Worm (Caenorhabditis elegans) whole organism, late embryonic: ENCODE measurements around the gene Y66C5A.2.

ENCODE experiments used
- C08G9.2 ChIP-seq: sonication (generic microtip); optimal IDR thresholded peaks from 2 replicates; lab custom pipeline; 2016; ENCODE audit warnings: mild to moderate bottlenecking, missing genetic modification characterization, moderate library complexity, missing compliant biosample characterization
- K02D7.2 ChIP-seq: sonication (generic microtip); optimal IDR thresholded peaks from 2 replicates; lab custom pipeline; 2017; ENCODE audit warnings: mild to moderate bottlenecking, missing genetic modification characterization, missing compliant biosample characterization
- K09A11.1 ChIP-seq: sonication (generic microtip); optimal IDR thresholded peaks from 2 replicates; lab custom pipeline; 2017; ENCODE audit warnings: antibody characterized with exemption, mild to moderate bottlenecking, missing genetic modification characterization, missing compliant biosample characterization; ENCODE audit not compliant: insufficient read depth
- T23F11.4 ChIP-seq: fragments of 200-800 bp; sonication (Bioruptor generic); optimal IDR thresholded peaks from 2 replicates; lab custom pipeline; 2018; ENCODE audit warnings: mild to moderate bottlenecking, missing genetic modification characterization, missing compliant biosample characterization
- Y22D7AL.16 ChIP-seq: sonication (generic microtip); optimal IDR thresholded peaks from 2 replicates; lab custom pipeline; 2016; ENCODE audit warnings: missing genetic modification characterization, missing compliant biosample characterization
- ama-1 ChIP-seq: fragments of 150-350 bp; optimal IDR thresholded peaks from 2 replicates; lab custom pipeline; 2014
- ceh-18 ChIP-seq: sonication (generic microtip); optimal IDR thresholded peaks from 2 replicates; lab custom pipeline; 2016; ENCODE audit warnings: missing genetic modification characterization, missing compliant biosample characterization
- ceh-19 ChIP-seq: fragments of 200-800 bp; sonication (Bioruptor generic); optimal IDR thresholded peaks from 2 replicates; lab custom pipeline; 2018; ENCODE audit warnings: mild to moderate bottlenecking, missing genetic modification characterization, missing compliant biosample characterization
- ceh-2 ChIP-seq: sonication (generic microtip); optimal IDR thresholded peaks from 2 replicates; lab custom pipeline; 2016; ENCODE audit warnings: missing genotype, missing genetic modification characterization, missing compliant biosample characterization
- ceh-22 ChIP-seq: sonication (generic microtip); optimal IDR thresholded peaks from 2 replicates; lab custom pipeline; 2017; ENCODE audit warnings: missing biosample characterization, missing genetic modification characterization
- ceh-24 ChIP-seq: sonication (generic microtip); optimal IDR thresholded peaks from 2 replicates; lab custom pipeline; 2016; ENCODE audit warnings: mild to moderate bottlenecking, missing genetic modification characterization, missing compliant biosample characterization
- ceh-31 ChIP-seq: sonication (generic microtip); optimal IDR thresholded peaks from 2 replicates; lab custom pipeline; 2016; ENCODE audit warnings: missing genetic modification characterization, missing compliant biosample characterization
- ceh-45 ChIP-seq: fragments of 200-800 bp; sonication (Bioruptor generic); IDR thresholded peaks from 2 replicates; pipeline ENCODE4 v1.3.6; 2022; ENCODE audit warnings: missing genetic modification reagents, missing genetic modification characterization, missing compliant biosample characterization
- ceh-48 ChIP-seq: sonication (generic microtip); optimal IDR thresholded peaks from 2 replicates; lab custom pipeline; 2016; ENCODE audit warnings: missing genetic modification characterization, inconsistent platforms, missing compliant biosample characterization
- ceh-6 ChIP-seq: fragments of 200-800 bp; sonication (Bioruptor generic); optimal IDR thresholded peaks from 2 replicates; lab custom pipeline; 2018; ENCODE audit warnings: mild to moderate bottlenecking, missing genetic modification characterization, missing compliant biosample characterization
- che-1 ChIP-seq: sonication (generic microtip); optimal IDR thresholded peaks from 2 replicates; lab custom pipeline; 2016; ENCODE audit warnings: mild to moderate bottlenecking, missing genetic modification characterization, missing compliant biosample characterization
- dmd-4 ChIP-seq: sonication (generic microtip); optimal IDR thresholded peaks from 2 replicates; lab custom pipeline; 2016; ENCODE audit warnings: borderline replicate concordance, missing genetic modification characterization, missing compliant biosample characterization
- dve-1 ChIP-seq: sonication (generic microtip); optimal IDR thresholded peaks from 2 replicates; lab custom pipeline; 2017; ENCODE audit warnings: antibody characterized with exemption, mild to moderate bottlenecking, missing genetic modification characterization, missing compliant biosample characterization
- elt-2 ChIP-seq: sonication (generic microtip); optimal IDR thresholded peaks from 2 replicates; lab custom pipeline; 2016; ENCODE audit warnings: missing genetic modification reagents, missing genetic modification characterization, missing compliant biosample characterization
- elt-4 ChIP-seq: sonication (generic microtip); optimal IDR thresholded peaks from 2 replicates; lab custom pipeline; 2016; ENCODE audit warnings: missing genetic modification characterization, missing compliant biosample characterization
- ets-4 ChIP-seq: sonication (generic microtip); optimal IDR thresholded peaks from 2 replicates; lab custom pipeline; 2016; ENCODE audit warnings: missing genetic modification characterization, missing compliant biosample characterization
- eyg-1 ChIP-seq: sonication (generic microtip); optimal IDR thresholded peaks from 2 replicates; lab custom pipeline; 2016; ENCODE audit warnings: missing genotype, missing genetic modification characterization, missing compliant biosample characterization
- fax-1 ChIP-seq: sonication (generic microtip); optimal IDR thresholded peaks from 2 replicates; lab custom pipeline; 2016; ENCODE audit warnings: missing genotype, missing genetic modification characterization, missing compliant biosample characterization
- fkh-10 ChIP-seq: fragments of 150-350 bp; optimal IDR thresholded peaks from 2 replicates; lab custom pipeline; 2014; ENCODE audit warnings: missing biosample characterization, missing genetic modification reagents, missing genetic modification characterization
- hlh-30 ChIP-seq: sonication (generic microtip); optimal IDR thresholded peaks from 2 replicates; lab custom pipeline; 2017; ENCODE audit warnings: antibody characterized with exemption, missing genetic modification characterization, missing compliant biosample characterization; ENCODE audit not compliant: insufficient read depth
- hlh-6 ChIP-seq: sonication (generic microtip); optimal IDR thresholded peaks from 2 replicates; lab custom pipeline; 2016; ENCODE audit warnings: missing genotype, missing genetic modification characterization, missing compliant biosample characterization
- lim-6 ChIP-seq: sonication (generic microtip); optimal IDR thresholded peaks from 2 replicates; lab custom pipeline; 2016; ENCODE audit warnings: missing genetic modification characterization, missing compliant biosample characterization
- lin-11 ChIP-seq: fragments of 200-800 bp; sonication (Bioruptor generic); optimal IDR thresholded peaks from 2 replicates; lab custom pipeline; 2018; ENCODE audit warnings: mild to moderate bottlenecking, missing genetic modification characterization, missing compliant biosample characterization
- nfya-1 ChIP-seq: sonication (generic microtip); optimal IDR thresholded peaks from 2 replicates; lab custom pipeline; 2017; ENCODE audit warnings: missing genetic modification characterization, mild to moderate bottlenecking, missing compliant biosample characterization, antibody characterized with exemption, moderate library complexity
- nhr-11 ChIP-seq: fragments of 150-350 bp; optimal IDR thresholded peaks from 2 replicates; lab custom pipeline; 2014; ENCODE audit warnings: missing biosample characterization, missing genetic modification characterization
- odd-2 ChIP-seq: sonication (generic microtip); optimal IDR thresholded peaks from 2 replicates; lab custom pipeline; 2017; ENCODE audit warnings: antibody characterized with exemption, mild to moderate bottlenecking, missing genetic modification characterization, missing compliant biosample characterization
- pag-3 ChIP-seq: sonication (generic microtip); optimal IDR thresholded peaks from 2 replicates; lab custom pipeline; 2016; ENCODE audit warnings: missing compliant biosample characterization, missing genetic modification characterization, borderline replicate concordance
- pax-1 ChIP-seq: fragments of 150-350 bp; optimal IDR thresholded peaks from 2 replicates; lab custom pipeline; 2014; ENCODE audit warnings: missing biosample characterization, missing genetic modification characterization
- pha-4 ChIP-seq: fragments of 150-350 bp; optimal IDR thresholded peaks from 2 replicates; lab custom pipeline; 2018; ENCODE audit warnings: missing biosample characterization, missing genetic modification reagents, missing genetic modification characterization
- pqm-1 ChIP-seq: sonication (generic microtip); optimal IDR thresholded peaks from 2 replicates; lab custom pipeline; 2016; ENCODE audit warnings: missing genetic modification characterization, missing compliant biosample characterization
- pros-1 ChIP-seq: fragments of 150-350 bp; optimal IDR thresholded peaks from 2 replicates; lab custom pipeline; 2014; ENCODE audit warnings: missing biosample characterization, missing genetic modification reagents, missing genetic modification characterization
- ref-2 ChIP-seq: sonication (generic microtip); optimal IDR thresholded peaks from 2 replicates; lab custom pipeline; 2016; ENCODE audit warnings: missing genetic modification characterization, missing compliant biosample characterization
- rnt-1 ChIP-seq: sonication (generic microtip); optimal IDR thresholded peaks from 2 replicates; lab custom pipeline; 2016; ENCODE audit warnings: missing genetic modification characterization, missing compliant biosample characterization
- sox-2 ChIP-seq: fragments of 200-800 bp; sonication (Bioruptor generic); IDR thresholded peaks from 2 replicates; pipeline ENCODE4 v1.3.6; 2022; ENCODE audit warnings: missing genetic modification reagents, missing genetic modification characterization, missing compliant biosample characterization
- tbx-2 ChIP-seq: sonication (generic microtip); optimal IDR thresholded peaks from 2 replicates; lab custom pipeline; 2016; ENCODE audit warnings: missing genetic modification characterization, missing compliant biosample characterization
- tbx-7 ChIP-seq: sonication (generic microtip); optimal IDR thresholded peaks from 2 replicates; lab custom pipeline; 2016; ENCODE audit warnings: missing genotype, missing genetic modification characterization, missing compliant biosample characterization
- ttx-3 ChIP-seq: sonication (generic microtip); optimal IDR thresholded peaks from 2 replicates; lab custom pipeline; 2016; ENCODE audit warnings: missing genetic modification reagents, missing genetic modification characterization, missing compliant biosample characterization
- unc-42 ChIP-seq: sonication (generic microtip); optimal IDR thresholded peaks from 2 replicates; lab custom pipeline; 2016; ENCODE audit warnings: missing genotype, missing genetic modification characterization, missing compliant biosample characterization
- unc-86 ChIP-seq: sonication (generic microtip); optimal IDR thresholded peaks from 2 replicates; lab custom pipeline; 2016; ENCODE audit warnings: missing genetic modification characterization, missing compliant biosample characterization
- zip-5 ChIP-seq: sonication (generic microtip); optimal IDR thresholded peaks from 2 replicates; lab custom pipeline; 2016; ENCODE audit warnings: missing genetic modification characterization, missing compliant biosample characterization
- ztf-16 ChIP-seq: sonication (generic microtip); optimal IDR thresholded peaks from 2 replicates; lab custom pipeline; 2017; ENCODE audit warnings: missing genetic modification characterization, missing compliant biosample characterization

The Y66C5A.2 gene

ce11 chrX:14503800-14504550 is 43.5 kb downstream of the Y66C5A.2 start, which contains the start of gene M163.1 (continued):
- TF ChIP-seq K09A11.1 (tag; lab: Kevin White, UChicago) (no peak), zip-5 (no peak), eyg-1 (tag; lab: Kevin White, UChicago) (peak; percentile 22), sox-2 (GFP tag; lab: Robert Waterston, UW) (peak; percentile 3; the same call in 1 of the 2 replicates), ceh-19 (GFP tag; lab: Kevin White, UChicago) (no peak), ceh-45 (no peak), lin-11 (tag; lab: Kevin White, UChicago) (no peak), rnt-1 (tag; lab: Kevin White, UChicago) (peak; percentile 36), tbx-2 (peak; percentile 56), hlh-6 (tag; lab: Kevin White, UChicago) (no peak), pha-4 (tag; lab: Kevin White, UChicago) (no peak), nfya-1 (peak; percentile 13), pros-1 (peak; percentile 10), ztf-16 (tag; lab: Kevin White, UChicago) (no peak), ceh-24 (tag; lab: Kevin White, UChicago) (no peak), ceh-31 (tag; lab: Kevin White, UChicago) (peak; percentile 16), ets-4 (tag; lab: Kevin White, UChicago) (no peak), hlh-30 (tag; lab: Kevin White, UChicago) (peak; percentile 1), C08G9.2 (no peak), ceh-6 (GFP tag; lab: Kevin White, UChicago) (peak; percentile 37), ceh-2 (tag; lab: Kevin White, UChicago) (peak; percentile 22), ttx-3 (tag; lab: Kevin White, UChicago) (no peak), odd-2 (no peak), ceh-48 (tag; lab: Kevin White, UChicago) (no peak), dmd-4 (tag; lab: Kevin White, UChicago) (no peak), pag-3 (no peak), dve-1 (tag; lab: Kevin White, UChicago) (no peak), unc-86 (tag; lab: Kevin White, UChicago) (no peak)

ce11 chrX:14504551-14504902 is 44.0 kb downstream of the Y66C5A.2 start:
- TF ChIP-seq ceh-2 (tag; lab: Kevin White, UChicago) (no peak), elt-2 (tag; lab: Kevin White, UChicago) (peak; percentile 68), ref-2 (tag; lab: Kevin White, UChicago) (peak; percentile 33), pqm-1 (tag; lab: Kevin White, UChicago) (no peak)

- TF ChIP-seq tbx-2 = peak; percentile 14
- TF ChIP-seq fax-1 = no peak
- TF ChIP-seq Y22D7AL.16 = no peak
- peak; percentile 14 for TF ChIP-seq pqm-1 (tag; lab: Kevin White, UChicago)
- no peak for TF ChIP-seq fkh-10
- TF ChIP-seq dmd-4 (tag; lab: Kevin White, UChicago) = no peak
- TF ChIP-seq lim-6 (tag; lab: Kevin White, UChicago) = no peak
- peak; percentile 53 for TF ChIP-seq ceh-18 (tag; lab: Kevin White, UChicago)
- no peak for TF ChIP-seq zip-5
- no peak for TF ChIP-seq pax-1 (tag; lab: Kevin White, UChicago)
- TF ChIP-seq ttx-3 (tag; lab: Kevin White, UChicago) = no peak
- TF ChIP-seq ceh-31 (tag; lab: Kevin White, UChicago) = no peak
- TF ChIP-seq ceh-48 (tag; lab: Kevin White, UChicago) = no peak
- peak; percentile 25 for TF ChIP-seq dve-1 (tag; lab: Kevin White, UChicago)
- no peak for TF ChIP-seq nfya-1
- TF ChIP-seq ama-1 (lab: Kevin White, UChicago) = no peak
- TF ChIP-seq elt-4 = no peak
- TF ChIP-seq unc-42 (tag; lab: Kevin White, UChicago) = no peak
- no peak for TF ChIP-seq T23F11.4
- TF ChIP-seq tbx-7 (tag; lab: Kevin White, UChicago) = no peak
- TF ChIP-seq nhr-11 = no peak
- TF ChIP-seq K02D7.2 (tag; lab: Kevin White, UChicago) = no peak
- TF ChIP-seq ref-2 (tag; lab: Kevin White, UChicago) = peak; percentile 34
- no peak for TF ChIP-seq ceh-22 (tag; lab: Kevin White, UChicago)
- peak; percentile 8 for TF ChIP-seq ceh-2 (tag; lab: Kevin White, UChicago)
- TF ChIP-seq ceh-24 (tag; lab: Kevin White, UChicago) = no peak
- no peak for TF ChIP-seq che-1 (tag; lab: Kevin White, UChicago)
These were observed 45.3 kb downstream of the Y66C5A.2 start for ce11 chrX:14505578-14506353.
